Worm (Caenorhabditis elegans) whole organism, L1 larva: ENCODE measurements around the gene C16D9.1.
A peak's percentile ranks its signal among the peaks of the same experiment; 100 is the strongest.

ENCODE experiments used
- C04F5.9 ChIP-seq: sonication (generic microtip); optimal IDR thresholded peaks from 2 replicates; lab custom pipeline; 2016; ENCODE audit warnings: missing genetic modification characterization, missing compliant biosample characterization
- C16A3.4 ChIP-seq: fragments of 150-350 bp; optimal IDR thresholded peaks from 2 replicates; lab custom pipeline; 2014; ENCODE audit warnings: missing biosample characterization, missing genetic modification characterization
- F16B12.6 ChIP-seq: fragments of 150-350 bp; optimal IDR thresholded peaks from 2 replicates; lab custom pipeline; 2014; ENCODE audit warnings: missing biosample characterization, missing genetic modification characterization
- Y116A8C.19 ChIP-seq: sonication (generic microtip); optimal IDR thresholded peaks from 2 replicates; lab custom pipeline; 2016; ENCODE audit warnings: missing compliant biosample characterization, missing genetic modification characterization, borderline replicate concordance
- alr-1 ChIP-seq: fragments of 200-800 bp; sonication (Bioruptor generic); optimal IDR thresholded peaks from 2 replicates; lab custom pipeline; 2018; ENCODE audit warnings: borderline replicate concordance, mild to moderate bottlenecking, missing genetic modification characterization, missing compliant biosample characterization
- aly-2 ChIP-seq: fragments of 150-350 bp; optimal IDR thresholded peaks from 2 replicates; lab custom pipeline; 2014; ENCODE audit warnings: missing biosample characterization, missing genetic modification characterization
- ama-1 ChIP-seq: fragments of 150-350 bp; optimal IDR thresholded peaks from 2 replicates; lab custom pipeline; 2014
- ceh-82 ChIP-seq, 3 experiments: fragments of 150-350 bp in 1 of 3; sonication (generic microtip) in 2 of 3; optimal IDR thresholded peaks; 2 replicates each; lab custom pipeline; 2014 to 2017; ENCODE audit warnings: missing biosample characterization in 3 of 3, missing genetic modification characterization in 3 of 3
- dsc-1 ChIP-seq: sonication (generic microtip); optimal IDR thresholded peaks from 2 replicates; lab custom pipeline; 2016; ENCODE audit warnings: mild to moderate bottlenecking, missing genetic modification characterization, missing compliant biosample characterization
- efl-3 ChIP-seq: fragments of 200-800 bp; sonication (Bioruptor generic); optimal IDR thresholded peaks from 2 replicates; lab custom pipeline; 2018; ENCODE audit warnings: mild to moderate bottlenecking, missing genetic modification characterization, missing compliant biosample characterization
- egl-13 ChIP-seq: sonication (generic microtip); optimal IDR thresholded peaks from 2 replicates; lab custom pipeline; 2016; ENCODE audit warnings: missing genotype, missing genetic modification reagents, missing genetic modification characterization, missing compliant biosample characterization
- elt-2 ChIP-seq: sonication (generic microtip); optimal IDR thresholded peaks from 2 replicates; lab custom pipeline; 2016; ENCODE audit warnings: missing genetic modification characterization, mild to moderate bottlenecking, inconsistent platforms, missing compliant biosample characterization, missing genetic modification reagents
- elt-3 ChIP-seq, 6 experiments: fragments of 150-350 bp in 1 of 6; sonication (generic microtip); optimal IDR thresholded peaks; 2 replicates each; lab custom pipeline; 2017 to 2018; ENCODE audit warnings: missing biosample characterization in 6 of 6, missing genetic modification characterization in 6 of 6, inconsistent platforms in 1 of 6
- ets-5 ChIP-seq: fragments of 200-800 bp; sonication (Bioruptor generic); IDR thresholded peaks from 2 replicates; pipeline ENCODE4 v1.3.6; 2022; ENCODE audit warnings: missing genetic modification characterization, missing compliant biosample characterization
- fkh-8 ChIP-seq: sonication (generic microtip); optimal IDR thresholded peaks from 2 replicates; lab custom pipeline; 2016; ENCODE audit warnings: mild to moderate bottlenecking, missing genetic modification characterization, missing compliant biosample characterization
- hlh-17 ChIP-seq: fragments of 200-800 bp; sonication (Bioruptor generic); optimal IDR thresholded peaks from 2 replicates; lab custom pipeline; 2018; ENCODE audit warnings: missing genetic modification characterization, mild to moderate bottlenecking, missing compliant biosample characterization, moderate library complexity, borderline replicate concordance
- hlh-4 ChIP-seq: sonication (generic microtip); optimal IDR thresholded peaks from 2 replicates; lab custom pipeline; 2016; ENCODE audit warnings: mild to moderate bottlenecking, missing genetic modification characterization, missing compliant biosample characterization
- lin-14 ChIP-seq: fragments of 200-800 bp; sonication (Bioruptor generic); optimal IDR thresholded peaks from 2 replicates; lab custom pipeline; 2018; ENCODE audit warnings: mild to moderate bottlenecking, missing genetic modification characterization, moderate library complexity, missing compliant biosample characterization
- lin-35 ChIP-seq, 2 experiments: fragments of 150-350 bp; optimal IDR thresholded peaks; 2 replicates each; lab custom pipeline; 2014; ENCODE audit warnings: missing biosample characterization in 2 of 2, missing genetic modification characterization in 2 of 2, missing genetic modification reagents in 2 of 2
- lin-39 ChIP-seq: fragments of 150-350 bp; optimal IDR thresholded peaks from 2 replicates; lab custom pipeline; 2014; ENCODE audit warnings: missing biosample characterization, missing genetic modification reagents, missing genetic modification characterization
- lsy-2 ChIP-seq, 2 experiments: fragments of 150-350 bp; optimal IDR thresholded peaks; 2 replicates each; lab custom pipeline; 2014; ENCODE audit warnings: missing biosample characterization in 2 of 2, missing genetic modification characterization in 2 of 2
- mep-1 ChIP-seq: fragments of 150-350 bp; optimal IDR thresholded peaks from 2 replicates; lab custom pipeline; 2014; ENCODE audit warnings: missing biosample characterization, missing genetic modification characterization
- nhr-11 ChIP-seq: fragments of 150-350 bp; optimal IDR thresholded peaks from 2 replicates; lab custom pipeline; 2014; ENCODE audit warnings: missing biosample characterization, missing genetic modification characterization
- nhr-20 ChIP-seq: sonication (generic microtip); optimal IDR thresholded peaks from 2 replicates; lab custom pipeline; 2016; ENCODE audit warnings: mild to moderate bottlenecking, missing genetic modification characterization, missing compliant biosample characterization
- nhr-28 ChIP-seq: fragments of 150-350 bp; optimal IDR thresholded peaks from 2 replicates; lab custom pipeline; 2014; ENCODE audit warnings: missing biosample characterization, missing genetic modification characterization
- nhr-47 ChIP-seq: sonication (generic microtip); optimal IDR thresholded peaks from 2 replicates; lab custom pipeline; 2016; ENCODE audit warnings: mild to moderate bottlenecking, missing genetic modification characterization, moderate library complexity, missing compliant biosample characterization
- nhr-71 ChIP-seq: sonication (generic microtip); optimal IDR thresholded peaks from 2 replicates; lab custom pipeline; 2016; ENCODE audit warnings: mild to moderate bottlenecking, missing genetic modification characterization, moderate library complexity, missing compliant biosample characterization
- nhr-76 ChIP-seq: sonication (generic microtip); optimal IDR thresholded peaks from 2 replicates; lab custom pipeline; 2017; ENCODE audit warnings: missing biosample characterization, missing genetic modification characterization
- nhr-85 ChIP-seq: sonication (generic microtip); peaks from one replicate; lab custom pipeline; 2016; ENCODE audit warnings: missing genetic modification characterization, inconsistent platforms, missing compliant biosample characterization
- pax-3 ChIP-seq: fragments of 200-800 bp; sonication (Bioruptor generic); optimal IDR thresholded peaks from 2 replicates; lab custom pipeline; 2018; ENCODE audit warnings: mild to moderate bottlenecking, missing genetic modification characterization, moderate library complexity, missing compliant biosample characterization
- sox-4 ChIP-seq: sonication (generic microtip); optimal IDR thresholded peaks from 2 replicates; lab custom pipeline; 2016; ENCODE audit warnings: missing genetic modification characterization, missing compliant biosample characterization
- swsn-7 ChIP-seq: sonication (generic microtip); optimal IDR thresholded peaks from 2 replicates; lab custom pipeline; 2016; ENCODE audit warnings: missing genetic modification characterization, missing compliant biosample characterization
- tbx-2 ChIP-seq: sonication (generic microtip); optimal IDR thresholded peaks from 2 replicates; lab custom pipeline; 2016; ENCODE audit warnings: missing genetic modification characterization, missing compliant biosample characterization
- tlp-1 ChIP-seq: fragments of 150-350 bp; optimal IDR thresholded peaks from 2 replicates; lab custom pipeline; 2014; ENCODE audit warnings: missing biosample characterization, missing genetic modification characterization
- unc-130 ChIP-seq: fragments of 150-350 bp; optimal IDR thresholded peaks from 2 replicates; lab custom pipeline; 2017; ENCODE audit warnings: missing biosample characterization, missing genetic modification characterization, inconsistent platforms
- unc-30 ChIP-seq: sonication (generic microtip); optimal IDR thresholded peaks from 2 replicates; lab custom pipeline; 2017; ENCODE audit warnings: missing biosample characterization, missing genetic modification characterization
- unc-86 ChIP-seq: sonication (generic microtip); optimal IDR thresholded peaks from 2 replicates; lab custom pipeline; 2016; ENCODE audit warnings: missing genetic modification characterization, missing compliant biosample characterization
- xbp-1 ChIP-seq: sonication (generic microtip); optimal IDR thresholded peaks from 2 replicates; lab custom pipeline; 2016; ENCODE audit warnings: missing genetic modification characterization, missing compliant biosample characterization
- zag-1 ChIP-seq: fragments of 150-350 bp; optimal IDR thresholded peaks from 2 replicates; lab custom pipeline; 2014; ENCODE audit warnings: missing biosample characterization, missing genetic modification characterization
- ztf-4 ChIP-seq: fragments of 150-350 bp; optimal IDR thresholded peaks from 2 replicates; lab custom pipeline; 2014; ENCODE audit warnings: missing biosample characterization, missing genetic modification characterization

Gene C16D9.1

DNA sequence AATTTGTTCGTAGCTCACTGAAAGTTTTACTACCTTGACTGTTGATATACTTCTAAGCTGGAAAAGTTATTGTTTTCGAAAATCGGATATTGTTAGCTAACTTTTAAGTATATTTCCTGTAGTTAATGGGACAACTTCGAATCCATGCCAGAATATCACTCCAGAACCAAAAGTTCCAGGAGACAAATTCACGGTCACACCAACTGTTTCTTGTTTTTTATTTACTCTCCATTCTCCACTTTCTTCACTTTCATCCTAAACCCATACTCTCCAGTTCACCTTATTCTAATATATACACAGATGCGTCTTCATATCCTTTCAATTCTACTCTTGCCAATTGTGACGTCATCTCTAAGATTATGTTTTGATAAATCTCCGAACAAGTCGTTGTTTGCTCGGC, at the start of gene C16D9.1:
C16D9.1 (plus strand) TSS at position 301 of the 400 bp plus-strand sequence.
- no peak for TF ChIP-seq elt-3 (tag; optimal IDR thresholded peaks at IDR 0.05; lab: Kevin White, UChicago)
- no peak for TF ChIP-seq C16A3.4 (tag; lab: Kevin White, UChicago)
- no peak for TF ChIP-seq ets-5 (GFP tag; lab: Robert Waterston, UW)
- TF ChIP-seq lin-35 (GFP tag; optimal IDR thresholded peaks at IDR 0.05; lab: Kevin White, UChicago): no peak
- TF ChIP-seq swsn-7 (tag; lab: Kevin White, UChicago): no peak
- no peak for TF ChIP-seq Y116A8C.19 (tag; lab: Kevin White, UChicago)
- no peak for TF ChIP-seq hlh-4 (tag; lab: Kevin White, UChicago)
- TF ChIP-seq nhr-28: no peak

DNA sequence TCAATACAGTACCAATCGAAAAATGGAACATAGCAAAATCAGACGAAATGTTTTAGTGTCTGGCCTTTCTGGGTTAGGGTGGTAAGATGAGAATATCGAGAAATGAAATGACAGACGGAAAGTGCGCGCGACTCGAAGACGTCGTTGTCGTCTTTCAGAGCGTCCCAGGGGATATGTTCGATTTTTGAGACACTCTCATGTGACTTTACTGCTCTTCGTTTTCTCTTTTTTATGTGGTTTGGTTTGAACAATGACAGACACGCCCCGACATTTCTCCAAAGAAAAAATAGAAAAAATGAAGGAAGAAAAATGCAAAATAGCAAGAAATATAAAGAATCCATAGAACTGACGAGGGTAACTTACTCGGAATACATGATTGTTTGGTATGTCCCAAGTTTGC, 48.6 kb upstream of the C16D9.1 start:
- no peak for TF ChIP-seq lin-39 (tag; lab: Kevin White, UChicago)
- peak; percentile 42 for TF ChIP-seq lin-14 (GFP tag; lab: Kevin White, UChicago)

DNA sequence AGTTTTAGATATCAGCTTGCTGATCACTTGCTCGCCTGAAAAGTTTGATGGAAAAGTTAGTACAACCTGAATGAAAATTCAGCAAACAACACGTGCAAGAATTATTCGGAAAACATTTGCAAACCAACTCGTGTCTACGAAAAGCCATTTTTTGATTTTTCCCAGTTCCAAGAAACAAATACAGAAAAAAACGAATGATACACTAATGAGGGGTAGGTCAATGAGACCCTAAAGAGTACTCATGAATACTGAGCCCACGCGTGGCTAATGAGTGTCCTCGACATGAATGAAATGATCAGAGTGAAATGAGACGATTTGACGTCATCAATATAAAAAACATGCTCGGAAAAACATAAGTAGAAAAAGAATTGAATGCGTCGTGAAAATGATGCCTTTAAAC, 47.1 kb upstream of the C16D9.1 start:
- TF ChIP-seq C04F5.9 (tag; lab: Kevin White, UChicago) (no peak), sox-4 (tag; lab: Kevin White, UChicago) (peak; percentile 90), hlh-4 (tag; lab: Kevin White, UChicago) (peak; percentile 62), mep-1 (tag; lab: Kevin White, UChicago) (no peak), tbx-2 (tag; lab: Kevin White, UChicago) (no peak), xbp-1 (peak; percentile 11), egl-13 (tag; lab: Kevin White, UChicago) (peak; percentile 52), nhr-85 (peak; percentile 47), swsn-7 (tag; lab: Kevin White, UChicago) (peak; percentile 26), nhr-11 (tag; lab: Kevin White, UChicago) (peak; percentile 17), nhr-71 (tag; lab: Kevin White, UChicago) (peak; percentile 82), lsy-2 (tag; optimal IDR thresholded peaks at IDR 0.05; lab: Kevin White, UChicago) (peak; percentile 11 to 32), pax-3 (tag; lab: Kevin White, UChicago) (peak; percentile 31), nhr-28 (no peak), unc-130 (tag; lab: Kevin White, UChicago) (no peak), ztf-4 (tag; lab: Kevin White, UChicago) (peak; percentile 33), Y116A8C.19 (tag; lab: Kevin White, UChicago) (no peak), zag-1 (tag; lab: Kevin White, UChicago) (no peak), unc-30 (tag; lab: Kevin White, UChicago) (no peak), alr-1 (tag; lab: Kevin White, UChicago) (no peak), nhr-20 (tag; lab: Kevin White, UChicago) (peak; percentile 22), fkh-8 (tag; lab: Kevin White, UChicago) (peak; percentile 81), nhr-47 (peak; percentile 78), nhr-76 (no peak), F16B12.6 (tag; lab: Kevin White, UChicago) (no peak), lin-14 (GFP tag; lab: Kevin White, UChicago) (peak; percentile 78), dsc-1 (peak; percentile 92), tlp-1 (tag; lab: Kevin White, UChicago) (no peak), ama-1 (lab: Kevin White, UChicago) (no peak), efl-3 (GFP tag; lab: Kevin White, UChicago) (no peak), ceh-82 (tag; optimal IDR thresholded peaks at IDR 0.05; lab: Kevin White, UChicago) (no peak), unc-86 (tag; lab: Kevin White, UChicago) (peak; percentile 30)

DNA sequence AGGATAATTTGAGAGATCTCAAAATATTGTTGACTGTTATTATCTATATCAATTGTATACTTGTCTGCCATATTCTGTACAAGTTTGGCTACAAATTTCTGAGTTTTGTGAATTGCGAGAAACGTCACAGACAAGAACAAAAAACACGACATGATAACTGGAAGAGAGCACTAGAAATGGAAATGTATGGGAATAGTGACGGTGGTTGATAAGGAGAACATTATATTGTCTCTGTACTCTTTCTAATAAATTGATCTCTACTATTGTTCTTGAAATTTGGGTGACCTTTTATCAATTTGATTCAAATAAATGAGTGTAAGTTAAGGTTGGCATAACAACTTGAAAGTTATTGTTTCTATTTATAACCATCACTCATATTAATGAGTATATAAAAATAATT, 46.3 kb upstream of the C16D9.1 start:
- peak; percentile 67 for TF ChIP-seq elt-2 (tag; lab: Kevin White, UChicago)
- no peak for TF ChIP-seq hlh-17 (GFP tag; lab: Kevin White, UChicago)
- TF ChIP-seq aly-2 (tag; lab: Kevin White, UChicago): no peak
- TF ChIP-seq lin-35 (GFP tag; optimal IDR thresholded peaks at IDR 0.05; lab: Kevin White, UChicago): peak in 1 of 2 experiments; percentile 10
